Worm (Caenorhabditis elegans) whole organism, late embryonic: ENCODE data around the gene tag-196.

Experiments
- ceh-14 ChIP-seq: sonication (generic microtip); optimal IDR thresholded peaks from 2 replicates; lab custom pipeline; 2016; ENCODE audit warnings: missing genotype, missing genetic modification characterization, missing compliant biosample characterization
- ceh-9 ChIP-seq: sonication (generic microtip); optimal IDR thresholded peaks from 2 replicates; lab custom pipeline; 2016; ENCODE audit warnings: mild to moderate bottlenecking, missing genetic modification characterization, inconsistent platforms, missing compliant biosample characterization
- dmd-4 ChIP-seq: sonication (generic microtip); optimal IDR thresholded peaks from 2 replicates; lab custom pipeline; 2016; ENCODE audit warnings: borderline replicate concordance, missing genetic modification characterization, missing compliant biosample characterization
- nfya-1 ChIP-seq: sonication (generic microtip); optimal IDR thresholded peaks from 2 replicates; lab custom pipeline; 2017; ENCODE audit warnings: missing genetic modification characterization, mild to moderate bottlenecking, missing compliant biosample characterization, antibody characterized with exemption, moderate library complexity
- pros-1 ChIP-seq: fragments of 150-350 bp; optimal IDR thresholded peaks from 2 replicates; lab custom pipeline; 2014; ENCODE audit warnings: missing biosample characterization, missing genetic modification reagents, missing genetic modification characterization
- sox-4 ChIP-seq: sonication (generic microtip); optimal IDR thresholded peaks from 2 replicates; lab custom pipeline; 2017; ENCODE audit warnings: mild to moderate bottlenecking, missing genetic modification characterization, inconsistent platforms, missing compliant biosample characterization
- tbx-2 ChIP-seq: sonication (generic microtip); optimal IDR thresholded peaks from 2 replicates; lab custom pipeline; 2016; ENCODE audit warnings: missing genetic modification characterization, missing compliant biosample characterization
- unc-86 ChIP-seq: sonication (generic microtip); optimal IDR thresholded peaks from 2 replicates; lab custom pipeline; 2016; ENCODE audit warnings: missing genetic modification characterization, missing compliant biosample characterization

- TF ChIP-seq ceh-14 (no peak), sox-4 (no peak), dmd-4 (tag; lab: Kevin White, UChicago) (no peak), tbx-2 (tag; lab: Kevin White, UChicago) (no peak), nfya-1 (tag; lab: Kevin White, UChicago) (no peak), ceh-9 (tag; lab: Kevin White, UChicago) (no peak), pros-1 (no peak), unc-86 (tag; lab: Kevin White, UChicago) (no peak)
Measured at ce11 chrV:8588079-8588478, 6.6 kb upstream of the tag-196 start, which contains the start of gene C10B5.3.
